Fruit fly (Drosophila melanogaster) whole organism, prepupa: ENCODE results near the gene moi.

Experiments
- CG11294 ChIP-seq: fragments of 200-800 bp; sonication (Bioruptor generic); IDR thresholded peaks from 2 replicates; pipeline ENCODE4 v1.3.6; 2022; ENCODE audit warnings: missing biosample characterization, missing genetic modification characterization
- CG1621 ChIP-seq: fragments of 200-800 bp; sonication (Bioruptor generic); optimal IDR thresholded peaks from 3 replicates; lab custom pipeline; 2018; ENCODE audit warnings: missing biosample characterization, mild to moderate bottlenecking, missing genetic modification characterization
- CG16779 ChIP-seq: fragments of 200-800 bp; sonication (Bioruptor generic); optimal IDR thresholded peaks from 3 replicates; lab custom pipeline; 2017; ENCODE audit warnings: missing biosample characterization, mild to moderate bottlenecking, missing genetic modification characterization
- CG6163 ChIP-seq: fragments of 200-800 bp; sonication (Bioruptor generic); IDR thresholded peaks from 3 replicates; pipeline ENCODE4 v1.3.6; 2022; ENCODE audit warnings: missing biosample characterization, missing genetic modification characterization
- CG6854 ChIP-seq: fragments of 200-800 bp; sonication (Bioruptor generic); optimal IDR thresholded peaks from 2 replicates; lab custom pipeline; 2017; ENCODE audit warnings: missing biosample characterization, mild to moderate bottlenecking, missing genetic modification characterization
- CG9139 ChIP-seq: fragments of 200-800 bp; sonication (Bioruptor generic); optimal IDR thresholded peaks from 3 replicates; lab custom pipeline; 2017; ENCODE audit warnings: missing biosample characterization, mild to moderate bottlenecking, missing genetic modification characterization
- Eip75B ChIP-seq: fragments of 200-800 bp; sonication (Bioruptor generic); optimal IDR thresholded peaks from 3 replicates; lab custom pipeline; 2016; ENCODE audit warnings: missing biosample characterization, missing genetic modification characterization
- Hr38 ChIP-seq: sonication (Bioruptor generic); optimal IDR thresholded peaks from 2 replicates; lab custom pipeline; 2016; ENCODE audit warnings: missing biosample characterization, missing genetic modification characterization
- Met ChIP-seq: fragments of 200-800 bp; sonication (Bioruptor generic); optimal IDR thresholded peaks from 3 replicates; lab custom pipeline; 2016; ENCODE audit warnings: missing biosample characterization, missing genetic modification characterization
- OdsH ChIP-seq: fragments of 200-800 bp; sonication (Bioruptor generic); optimal IDR thresholded peaks from 3 replicates; lab custom pipeline; 2016; ENCODE audit warnings: missing biosample characterization, missing genetic modification characterization
- dsx ChIP-seq: fragments of 200-800 bp; optimal IDR thresholded peaks from 3 replicates; lab custom pipeline; 2019; ENCODE audit warnings: missing biosample characterization, mild to moderate bottlenecking, missing genetic modification characterization, moderate library complexity; ENCODE audit not compliant: poor library complexity, severe bottlenecking
- spab ChIP-seq: fragments of 200-800 bp; sonication (Bioruptor generic); optimal IDR thresholded peaks from 2 replicates; lab custom pipeline; 2017; ENCODE audit warnings: missing biosample characterization, mild to moderate bottlenecking, missing genetic modification characterization, missing genetic modification reagents
- topi ChIP-seq: fragments of 200-800 bp; sonication (Bioruptor generic); optimal IDR thresholded peaks from 3 replicates; lab custom pipeline; 2016; ENCODE audit warnings: missing biosample characterization, missing genetic modification characterization

DNA sequence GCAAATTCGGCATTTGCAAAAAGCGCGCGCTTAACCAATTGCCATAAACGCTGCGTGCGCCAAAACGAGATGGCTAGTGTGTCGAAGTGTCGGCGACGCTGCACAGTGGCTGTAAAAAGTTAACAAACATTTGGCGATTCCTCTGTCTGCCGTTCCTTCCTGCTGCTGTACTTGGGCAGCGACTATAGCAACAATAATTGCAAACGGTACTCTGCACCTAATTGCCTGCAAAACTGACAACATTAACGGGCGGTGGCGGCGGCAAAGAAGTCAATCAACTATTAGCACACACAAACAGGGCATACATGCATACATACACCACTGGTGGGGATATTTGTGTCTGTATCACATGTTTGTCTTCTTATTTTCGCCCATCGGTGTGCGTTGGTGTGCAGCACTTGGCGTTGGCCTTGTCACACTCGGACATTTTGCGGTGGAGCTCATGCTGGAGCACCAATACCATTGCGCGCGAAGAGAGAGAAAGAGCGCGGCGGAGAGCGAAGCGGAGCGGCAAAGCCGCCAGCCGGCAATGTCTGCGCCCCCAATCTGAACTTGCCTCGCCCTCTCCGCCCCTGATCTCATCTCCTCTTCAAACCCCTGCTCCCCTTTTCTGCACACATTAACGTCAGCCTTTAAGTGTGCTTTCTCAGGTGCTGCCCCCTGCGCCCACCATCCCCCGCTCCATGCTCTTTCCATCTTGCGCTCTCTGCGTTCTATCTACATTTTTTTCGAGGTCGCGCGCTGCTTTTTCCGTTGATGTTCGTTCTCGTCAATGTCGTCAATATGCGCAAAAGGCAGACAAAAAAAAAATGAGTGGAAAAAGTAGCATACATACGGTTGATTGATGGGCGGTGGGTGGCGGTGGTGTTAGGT lies 10.9 kb upstream of the moi start:
- TF ChIP-seq CG11294 (GFP tag; lab: Robert Waterston, UW) (no peak), Hr38 (GFP tag; lab: Kevin White, UChicago) (no peak), CG6854 (no peak), Met (no peak), CG6163 (peak; percentile 65; the same call in 2 of the 3 replicates), spab (GFP tag; lab: Kevin White, UChicago) (no peak), topi (no peak), Eip75B (GFP tag; lab: Kevin White, UChicago) (peak; percentile 57), CG1621 (tag; lab: Kevin White, UChicago) (peak; percentile 24), CG9139 (no peak), dsx (GFP tag; lab: Kevin White, UChicago) (peak; percentile 35), OdsH (no peak), CG16779 (tag; lab: Kevin White, UChicago) (no peak)
